Fruit fly (Drosophila melanogaster): ENCODE results near the gene CG14958.

CG14958 gene

dm6 chr3L:3162584-3162983 is 27.2 kb upstream of the CG14958 start:
- TF ChIP-seq CG7101 (tag; optimal IDR thresholded peaks at IDR 0.05) (no peak), cic (GFP tag; optimal IDR thresholded peaks at IDR 0.05) (no peak), kay (GFP tag; ENCODE audit: borderline replicate concordance) (no peak), CG7045 (GFP tag; optimal IDR thresholded peaks at IDR 0.05) (no peak), cnc (optimal IDR thresholded peaks at IDR 0.05) (no peak), bab1 (GFP tag; optimal IDR thresholded peaks at IDR 0.05) (no peak), pad (GFP tag; optimal IDR thresholded peaks at IDR 0.05) (no peak), Hr96 (GFP tag; optimal IDR thresholded peaks at IDR 0.05) (no peak), CG33017 (tag; optimal IDR thresholded peaks at IDR 0.05) (no peak), Crg-1 (GFP tag; optimal IDR thresholded peaks at IDR 0.05) (no peak), CG5204 (GFP tag; optimal IDR thresholded peaks at IDR 0.05) (no peak), CG1620 (GFP tag; optimal IDR thresholded peaks at IDR 0.05) (no peak), CG11617 (GFP tag; optimal IDR thresholded peaks at IDR 0.05) (no peak), CG12768 (GFP tag; optimal IDR thresholded peaks at IDR 0.05) (no peak), Mnt (GFP tag; optimal IDR thresholded peaks at IDR 0.05) (no peak), Clk (GFP tag; optimal IDR thresholded peaks at IDR 0.05) (no peak), tj (GFP tag; optimal IDR thresholded peaks at IDR 0.05) (no peak), CG14711 (tag; optimal IDR thresholded peaks at IDR 0.05) (no peak), toe (GFP tag; optimal IDR thresholded peaks at IDR 0.05) (no peak), ovo (GFP tag; optimal IDR thresholded peaks at IDR 0.05) (no peak)

- TF ChIP-seq Hr96 (GFP tag; optimal IDR thresholded peaks at IDR 0.05) (no peak), CG1620 (GFP tag; optimal IDR thresholded peaks at IDR 0.05) (no peak), Clk (GFP tag; optimal IDR thresholded peaks at IDR 0.05) (no peak), CG14711 (tag; optimal IDR thresholded peaks at IDR 0.05) (no peak), CG7101 (tag; optimal IDR thresholded peaks at IDR 0.05) (peak; percentile 10), ovo (GFP tag; optimal IDR thresholded peaks at IDR 0.05) (peak; percentile 39), CG5204 (GFP tag; optimal IDR thresholded peaks at IDR 0.05) (no peak), CG11617 (GFP tag; optimal IDR thresholded peaks at IDR 0.05) (peak; percentile 19), tj (GFP tag; optimal IDR thresholded peaks at IDR 0.05) (no peak), CG12768 (GFP tag; optimal IDR thresholded peaks at IDR 0.05) (no peak), kay (GFP tag; ENCODE audit: borderline replicate concordance) (no peak), pad (GFP tag; optimal IDR thresholded peaks at IDR 0.05) (no peak), Mnt (GFP tag; optimal IDR thresholded peaks at IDR 0.05) (peak; percentile 30), bab1 (GFP tag; optimal IDR thresholded peaks at IDR 0.05) (peak; percentile 60), cic (GFP tag; optimal IDR thresholded peaks at IDR 0.05) (peak; percentile 17), cnc (optimal IDR thresholded peaks at IDR 0.05) (no peak), Crg-1 (GFP tag; optimal IDR thresholded peaks at IDR 0.05) (peak; percentile 57), CG33017 (tag; optimal IDR thresholded peaks at IDR 0.05) (no peak), toe (GFP tag; optimal IDR thresholded peaks at IDR 0.05) (no peak), CG7045 (GFP tag; optimal IDR thresholded peaks at IDR 0.05) (no peak)
Measured at dm6 chr3L:3164951-3165350, 24.8 kb upstream of the CG14958 start, which contains the start of gene CG32280. CG32280 (plus strand) TSS chr3L:3165181.

dm6 chr3L:3165399-3165798 is 24.4 kb upstream of the CG14958 start:
- TF ChIP-seq cic (GFP tag; optimal IDR thresholded peaks at IDR 0.05) (no peak), ovo (GFP tag; optimal IDR thresholded peaks at IDR 0.05) (no peak), CG11617 (GFP tag; optimal IDR thresholded peaks at IDR 0.05) (peak; percentile 1), kay (GFP tag; ENCODE audit: borderline replicate concordance) (no peak)

dm6 chr3L:3166200-3166695 is 23.5 kb upstream of the CG14958 start, which contains the start of gene Asciz:
Asciz (minus strand) TSS chr3L:3166250.
- TF ChIP-seq CG12768 (GFP tag; optimal IDR thresholded peaks at IDR 0.05), result peak; percentile 14
- no peak for TF ChIP-seq CG11617 (GFP tag; optimal IDR thresholded peaks at IDR 0.05)

dm6 chr3L:3169107-3169506 is 20.7 kb upstream of the CG14958 start, which contains the start of the genes CG32278 and CG32281:
CG32278 (plus strand) TSS chr3L:3169286.
CG32281 (plus strand) TSS chr3L:3169375.
- peak; percentile 28 for TF ChIP-seq Mnt (GFP tag; optimal IDR thresholded peaks at IDR 0.05)
- TF ChIP-seq tj (GFP tag; optimal IDR thresholded peaks at IDR 0.05), result no peak
- no peak for TF ChIP-seq bab1 (GFP tag; optimal IDR thresholded peaks at IDR 0.05)
- TF ChIP-seq CG12768 (GFP tag; optimal IDR thresholded peaks at IDR 0.05), result no peak
- no peak for TF ChIP-seq pad (GFP tag; optimal IDR thresholded peaks at IDR 0.05)
- no peak for TF ChIP-seq Hr96 (GFP tag; optimal IDR thresholded peaks at IDR 0.05)
- no peak for TF ChIP-seq toe (GFP tag; optimal IDR thresholded peaks at IDR 0.05)
- TF ChIP-seq CG1620 (GFP tag; optimal IDR thresholded peaks at IDR 0.05), result no peak
- TF ChIP-seq CG7101 (tag; optimal IDR thresholded peaks at IDR 0.05), result no peak

- TF ChIP-seq ovo (GFP tag; optimal IDR thresholded peaks at IDR 0.05) (no peak), Clk (GFP tag; optimal IDR thresholded peaks at IDR 0.05) (no peak), CG7101 (tag; optimal IDR thresholded peaks at IDR 0.05) (no peak), bab1 (GFP tag; optimal IDR thresholded peaks at IDR 0.05) (no peak), CG5204 (GFP tag; optimal IDR thresholded peaks at IDR 0.05) (no peak)
Measured at dm6 chr3L:3172445-3172844, 17.3 kb upstream of the CG14958 start, which contains the start of gene CG14963. CG14963 (minus strand) TSS chr3L:3172545.

dm6 chr3L:3177872-3178271 is 11.9 kb upstream of the CG14958 start:
- TF ChIP-seq CG7045 (GFP tag; optimal IDR thresholded peaks at IDR 0.05), result no peak
- TF ChIP-seq Clk (GFP tag; optimal IDR thresholded peaks at IDR 0.05), result no peak
- TF ChIP-seq CG5204 (GFP tag; optimal IDR thresholded peaks at IDR 0.05), result no peak
- TF ChIP-seq CG12768 (GFP tag; optimal IDR thresholded peaks at IDR 0.05), result no peak
- TF ChIP-seq CG11617 (GFP tag; optimal IDR thresholded peaks at IDR 0.05), result no peak
- no peak for TF ChIP-seq cnc (optimal IDR thresholded peaks at IDR 0.05)

Data from whole organism, adult.